Fruit fly (Drosophila melanogaster): ENCODE measurements around the gene CG43083.

Gene CG43083

DNA sequence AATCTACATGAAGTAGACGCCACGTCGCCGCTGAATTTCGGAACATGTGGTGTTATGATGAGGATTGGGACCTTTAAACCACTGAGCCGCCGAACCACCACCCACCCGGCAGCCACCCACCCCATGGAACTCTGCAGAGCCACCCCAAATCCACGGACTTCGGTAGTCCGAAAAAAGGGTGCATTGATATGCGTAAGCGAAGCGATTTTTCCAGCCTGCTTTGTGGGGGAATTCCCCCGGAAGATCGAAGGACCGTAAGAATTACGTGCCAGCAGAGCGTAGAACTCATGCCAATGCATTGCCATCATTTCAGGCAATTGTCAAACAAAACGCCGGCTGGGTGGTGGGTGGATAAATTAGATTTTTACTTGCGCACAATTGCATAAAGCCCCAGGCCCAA, 29.9 kb downstream of the CG43083 start:
- TF ChIP-seq OdsH (GFP tag; optimal IDR thresholded peaks at IDR 0.05) (no peak), acj6 (GFP tag; optimal IDR thresholded peaks at IDR 0.05) (no peak), CG9139 (GFP tag; optimal IDR thresholded peaks at IDR 0.05) (no peak), Eip78C (GFP tag) (no peak), achi (GFP tag; optimal IDR thresholded peaks at IDR 0.05) (no peak), Eip93F (GFP tag; optimal IDR thresholded peaks at IDR 0.05) (no peak), Hr38 (GFP tag; optimal IDR thresholded peaks at IDR 0.05) (no peak), CG4318 (GFP tag; optimal IDR thresholded peaks at IDR 0.05) (no peak)

- TF ChIP-seq ss (GFP tag; optimal IDR thresholded peaks at IDR 0.05) (no peak), Sox14 (GFP tag; optimal IDR thresholded peaks at IDR 0.05) (no peak), lz (GFP tag; optimal IDR thresholded peaks at IDR 0.05) (no peak), Ets21C (GFP tag; optimal IDR thresholded peaks at IDR 0.05) (no peak), Gug (GFP tag; IDR thresholded peaks at IDR 0.05) (no peak), CG9139 (GFP tag; optimal IDR thresholded peaks at IDR 0.05) (no peak), spab (GFP tag; optimal IDR thresholded peaks at IDR 0.05) (no peak), vri (GFP tag; optimal IDR thresholded peaks at IDR 0.05) (no peak), CG34406 (GFP tag; optimal IDR thresholded peaks at IDR 0.05) (no peak), Met (GFP tag; optimal IDR thresholded peaks at IDR 0.05) (no peak), OdsH (GFP tag; optimal IDR thresholded peaks at IDR 0.05) (no peak), CG10669 (GFP tag; optimal IDR thresholded peaks at IDR 0.05) (no peak), Lpt (GFP tag; optimal IDR thresholded peaks at IDR 0.05) (no peak), Eip93F (GFP tag; optimal IDR thresholded peaks at IDR 0.05) (no peak), net (GFP tag; optimal IDR thresholded peaks at IDR 0.05) (no peak), CG1621 (tag; optimal IDR thresholded peaks at IDR 0.05) (no peak), salr (GFP tag; optimal IDR thresholded peaks at IDR 0.05) (no peak), dac (GFP tag; optimal IDR thresholded peaks at IDR 0.05) (no peak), cyc (GFP tag; optimal IDR thresholded peaks at IDR 0.05) (no peak)
Measured at dm6 chr3L:15679420-15679819, 31.0 kb downstream of the CG43083 start, which contains the start of gene CG7304. Gene CG7304, plus strand, starts transcription at chr3L:15679720.

dm6 chr3L:15683345-15683922, 35.1 kb downstream of the CG43083 start, which contains the start of the genes CG7579 and Pgant8:
Gene CG7579, minus strand, starts transcription at chr3L:15683445.
Gene Pgant8, plus strand, starts transcription at chr3L:15683872.
- no peak for TF ChIP-seq lz (GFP tag; optimal IDR thresholded peaks at IDR 0.05)
- TF ChIP-seq CG10631 (GFP tag; optimal IDR thresholded peaks at IDR 0.05) = no peak
- no peak for TF ChIP-seq esn (GFP tag; optimal IDR thresholded peaks at IDR 0.05)
- TF ChIP-seq topi (GFP tag; optimal IDR thresholded peaks at IDR 0.05) = no peak
- TF ChIP-seq CG7368 (GFP tag; optimal IDR thresholded peaks at IDR 0.05) = no peak
- TF ChIP-seq CG11902 (GFP tag; optimal IDR thresholded peaks at IDR 0.05) = no peak
- no peak for TF ChIP-seq Blimp-1 (GFP tag; optimal IDR thresholded peaks at IDR 0.05)
- no peak for TF ChIP-seq Hr38 (GFP tag; optimal IDR thresholded peaks at IDR 0.05)
- no peak for TF ChIP-seq CG6808 (GFP tag; optimal IDR thresholded peaks at IDR 0.05)
- no peak for TF ChIP-seq CG31627 (GFP tag; optimal IDR thresholded peaks at IDR 0.05)
- no peak for TF ChIP-seq CG15336 (GFP tag; IDR thresholded peaks at IDR 0.05)
- no peak for TF ChIP-seq CG4318 (GFP tag; optimal IDR thresholded peaks at IDR 0.05)
- no peak for TF ChIP-seq Eip75B (GFP tag; optimal IDR thresholded peaks at IDR 0.05)
- TF ChIP-seq CG8632 (GFP tag; optimal IDR thresholded peaks at IDR 0.05) = no peak

DNA sequence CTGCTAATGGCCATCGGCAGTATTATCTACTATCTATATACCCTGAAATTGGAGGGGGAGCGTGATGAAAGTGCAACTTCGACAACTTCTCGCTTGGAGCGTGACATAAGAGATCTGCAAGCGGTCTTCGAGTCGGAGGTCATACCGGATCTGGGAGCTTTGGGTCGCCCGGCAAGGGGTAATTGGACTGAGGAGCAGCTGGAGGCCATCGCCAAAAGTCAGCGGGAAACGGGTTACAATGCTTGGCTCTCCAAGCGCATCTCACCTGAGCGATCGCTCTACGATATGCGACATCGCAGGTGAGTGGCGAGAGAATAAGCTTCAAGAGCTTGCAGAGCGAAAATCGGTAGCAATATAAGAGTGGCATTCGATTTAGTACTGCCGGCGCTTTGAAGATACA, 35.6 kb downstream of the CG43083 start:
- 0 out of 3 replicates have a peak, but pooled peaks have one; percentile 29 for TF ChIP-seq CG6163 (GFP tag; IDR thresholded peaks at IDR 0.05)
- peak; percentile 13 for TF ChIP-seq Eip78C (GFP tag)
- peak; percentile 39 for TF ChIP-seq svp (GFP tag)
- TF ChIP-seq CG8632 (GFP tag; optimal IDR thresholded peaks at IDR 0.05) = no peak
